Worm (Caenorhabditis elegans) whole organism, dauer: ENCODE measurements around the gene F26F12.5.

Experiments used
- unc-62 ChIP-seq: sonication (generic microtip); optimal IDR thresholded peaks from 2 replicates; lab custom pipeline; 2017; ENCODE audit warnings: missing biosample characterization, missing genetic modification reagents, missing genetic modification characterization

The F26F12.5 gene

ce11 chrV:5862479-5863188 lies 2.4 kb downstream of the F26F12.5 start, which contains the start of gene F26F12.8:
Gene F26F12.8 (minus strand): TSS chrV:5862529.
- TF ChIP-seq unc-62, result no peak

- no peak for TF ChIP-seq unc-62
Measured at ce11 chrV:5852084-5852483, 12.9 kb downstream of the F26F12.5 start.

- no peak for TF ChIP-seq unc-62
Measured at ce11 chrV:5851631-5852030, 13.4 kb downstream of the F26F12.5 start.

ce11 chrV:5850671-5851070 lies 14.3 kb downstream of the F26F12.5 start:
- TF ChIP-seq unc-62, result no peak

- TF ChIP-seq unc-62, result no peak
Measured at ce11 chrV:5848015-5848609, 16.9 kb downstream of the F26F12.5 start.

ce11 chrV:5846729-5847128 lies 18.3 kb downstream of the F26F12.5 start:
- TF ChIP-seq unc-62, result no peak

ce11 chrV:5845669-5846189 lies 19.3 kb downstream of the F26F12.5 start, which contains the start of gene F26F12.3:
Gene F26F12.3 (minus strand): TSS chrV:5845719.
- TF ChIP-seq unc-62, result no peak

- TF ChIP-seq unc-62, result no peak
Measured at ce11 chrV:5845162-5845561, 19.8 kb downstream of the F26F12.5 start.

ce11 chrV:5844349-5844760 lies 20.6 kb downstream of the F26F12.5 start:
- TF ChIP-seq unc-62, result no peak

ce11 chrV:5843415-5844337 lies 21.3 kb downstream of the F26F12.5 start:
- TF ChIP-seq unc-62, result no peak

- TF ChIP-seq unc-62, result no peak
Measured at ce11 chrV:5842507-5843144, 22.4 kb downstream of the F26F12.5 start.

ce11 chrV:5840939-5841338 lies 24.0 kb downstream of the F26F12.5 start:
- no peak for TF ChIP-seq unc-62

ce11 chrV:5838576-5839366 lies 26.2 kb downstream of the F26F12.5 start, which contains the start of gene F26F12.2:
Gene F26F12.2 (minus strand): TSS chrV:5838613.
- no peak for TF ChIP-seq unc-62

- no peak for TF ChIP-seq unc-62
Measured at ce11 chrV:5836616-5836982, 28.4 kb downstream of the F26F12.5 start, which contains the start of gene col-140. Gene col-140 (minus strand): TSS chrV:5836834.

ce11 chrV:5835979-5836615 lies 28.9 kb downstream of the F26F12.5 start:
- no peak for TF ChIP-seq unc-62
